Fruit fly (Drosophila melanogaster) S2 (cell line): ENCODE results near the gene CG7557.

Experiments
- CG8478 ChIP-seq: fragments of >200 bp; optimal IDR thresholded peaks from 2 replicates; lab custom pipeline; 2018
- CTCF ChIP-seq, 2 experiments: fragments of >200 bp; optimal IDR thresholded peaks; 2 replicates each; lab custom pipeline; 2018

dm6 chr3L:11439570-11439969 is 5.4 kb upstream of the CG7557 start:
- no peak for TF ChIP-seq CG8478 (lab: Kevin White, UChicago)
- TF ChIP-seq CTCF (optimal IDR thresholded peaks at IDR 0.05; lab: Kevin White, UChicago) = no peak
